Worm (Caenorhabditis elegans): ENCODE results near the gene F59A6.12.

DNA sequence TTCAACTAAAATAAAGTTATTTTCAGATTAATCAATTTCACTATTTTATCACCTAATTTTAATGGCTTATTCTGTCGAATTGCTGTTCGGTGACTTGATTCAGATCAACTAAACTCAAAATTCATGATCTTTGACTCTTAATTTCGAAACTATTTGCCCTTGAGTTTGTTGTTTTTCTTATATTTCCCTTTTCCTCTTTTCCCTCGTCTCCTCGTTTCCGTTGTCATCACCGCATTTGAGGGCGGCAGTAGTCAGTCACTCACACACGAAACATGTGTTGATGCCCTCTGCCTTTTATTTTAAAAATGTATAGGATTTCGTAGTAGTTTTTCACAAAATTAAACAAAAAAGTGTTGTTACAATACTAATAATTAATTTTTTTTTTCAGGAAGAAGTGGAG, 16.9 kb downstream of the F59A6.12 start, which contains the start of gene rnh-1.0:
- TF ChIP-seq fkh-10 (GFP tag; optimal IDR thresholded peaks at IDR 0.05) (no peak), nhr-11 (tag; optimal IDR thresholded peaks at IDR 0.05) (no peak), unc-86 (tag; optimal IDR thresholded peaks at IDR 0.05) (no peak), mec-3 (tag; optimal IDR thresholded peaks at IDR 0.05; ENCODE audit: borderline replicate concordance) (no peak), hlh-13 (GFP tag; optimal IDR thresholded peaks at IDR 0.05) (no peak), pha-2 (tag; optimal IDR thresholded peaks at IDR 0.05) (no peak), T23F11.4 (GFP tag; optimal IDR thresholded peaks at IDR 0.05) (no peak), ama-1 (optimal IDR thresholded peaks at IDR 0.05) (no peak), zip-5 (tag; optimal IDR thresholded peaks at IDR 0.05) (no peak)
